Worm (Caenorhabditis elegans): ENCODE results near the gene ifta-2.

ce11 chrIV:17293068-17293467, 8.8 kb downstream of the ifta-2 start:
- no peak for TF ChIP-seq nhr-11 (tag; optimal IDR thresholded peaks at IDR 0.05)
- no peak for TF ChIP-seq K09A11.1 (tag; optimal IDR thresholded peaks at IDR 0.05; ENCODE audit: insufficient read depth)
- no peak for TF ChIP-seq ceh-2 (tag; optimal IDR thresholded peaks at IDR 0.05)
- TF ChIP-seq ceh-31 (tag; optimal IDR thresholded peaks at IDR 0.05), result no peak
- no peak for TF ChIP-seq elt-4 (tag; optimal IDR thresholded peaks at IDR 0.05)
- TF ChIP-seq hlh-15 (tag; optimal IDR thresholded peaks at IDR 0.05), result no peak
- no peak for TF ChIP-seq ama-1 (optimal IDR thresholded peaks at IDR 0.05)
- TF ChIP-seq ceh-9 (tag; optimal IDR thresholded peaks at IDR 0.05), result no peak
- no peak for TF ChIP-seq ceh-30 (tag; optimal IDR thresholded peaks at IDR 0.05)
- no peak for TF ChIP-seq ztf-16 (tag; optimal IDR thresholded peaks at IDR 0.05)
